Worm (Caenorhabditis elegans) whole organism, L3 larva: ENCODE results near the gene spp-14.
A peak's percentile ranks its signal among the peaks of the same experiment; 100 is the strongest.

Experiments used
- R02D3.7 ChIP-seq: fragments of 150-350 bp; optimal IDR thresholded peaks from 2 replicates; lab custom pipeline; 2014; ENCODE audit warnings: missing biosample characterization, missing genetic modification characterization
- ZK546.5 ChIP-seq: sonication (generic microtip); optimal IDR thresholded peaks from 2 replicates; lab custom pipeline; 2017; ENCODE audit warnings: missing biosample characterization, missing genetic modification characterization
- aly-2 ChIP-seq: fragments of 150-350 bp; optimal IDR thresholded peaks from 2 replicates; lab custom pipeline; 2014; ENCODE audit warnings: missing biosample characterization, missing genetic modification characterization
- ceh-16 ChIP-seq: sonication (generic microtip); optimal IDR thresholded peaks from 2 replicates; lab custom pipeline; 2017; ENCODE audit warnings: missing biosample characterization, missing genetic modification characterization
- ceh-82 ChIP-seq: fragments of 150-350 bp; optimal IDR thresholded peaks from 2 replicates; lab custom pipeline; 2014; ENCODE audit warnings: missing biosample characterization, missing genetic modification characterization
- ceh-9 ChIP-seq: sonication (generic microtip); optimal IDR thresholded peaks from 2 replicates; lab custom pipeline; 2018; ENCODE audit warnings: missing biosample characterization, missing genetic modification characterization
- egl-27 ChIP-seq: sonication (generic microtip); optimal IDR thresholded peaks from 4 replicates; lab custom pipeline; 2017; ENCODE audit warnings: missing biosample characterization, missing genetic modification reagents, missing genetic modification characterization
- egl-5 ChIP-seq: fragments of 150-350 bp; optimal IDR thresholded peaks from 2 replicates; lab custom pipeline; 2017; ENCODE audit warnings: missing biosample characterization, missing genetic modification reagents, missing genetic modification characterization, inconsistent platforms
- elt-1 ChIP-seq: fragments of 150-350 bp; optimal IDR thresholded peaks from 2 replicates; lab custom pipeline; 2014; ENCODE audit warnings: missing biosample characterization, missing genetic modification characterization
- elt-2 ChIP-seq: sonication (generic microtip); optimal IDR thresholded peaks from 2 replicates; lab custom pipeline; 2016; ENCODE audit warnings: missing genetic modification reagents, mild to moderate bottlenecking, missing genetic modification characterization, missing compliant biosample characterization
- elt-3 ChIP-seq, 3 experiments: fragments of 150-350 bp in 1 of 3; sonication (generic microtip) in 2 of 3; optimal IDR thresholded peaks; 2 replicates in 2 of 3; 4 replicates in 1 of 3; lab custom pipeline; 2014 to 2017; ENCODE audit warnings: missing biosample characterization in 3 of 3, missing genetic modification characterization in 3 of 3
- eor-1 ChIP-seq, 2 experiments: fragments of 150-350 bp; optimal IDR thresholded peaks; 2 replicates each; lab custom pipeline; 2014 to 2018; ENCODE audit warnings: missing biosample characterization in 2 of 2, missing genetic modification characterization in 2 of 2
- fkh-10 ChIP-seq: sonication (generic microtip); optimal IDR thresholded peaks from 2 replicates; lab custom pipeline; 2017; ENCODE audit warnings: missing biosample characterization, missing genetic modification reagents, missing genetic modification characterization
- fkh-2 ChIP-seq: fragments of 150-350 bp; optimal IDR thresholded peaks from 2 replicates; lab custom pipeline; 2014; ENCODE audit warnings: missing biosample characterization, missing genetic modification reagents, missing genetic modification characterization
- fos-1 ChIP-seq: fragments of 150-350 bp; optimal IDR thresholded peaks from 2 replicates; lab custom pipeline; 2014; ENCODE audit warnings: missing biosample characterization, missing genetic modification characterization
- hmg-11 ChIP-seq: sonication (generic microtip); optimal IDR thresholded peaks from 2 replicates; lab custom pipeline; 2016; ENCODE audit warnings: missing genetic modification characterization, missing compliant biosample characterization
- jun-1 ChIP-seq: fragments of 150-350 bp; optimal IDR thresholded peaks from 2 replicates; lab custom pipeline; 2014; ENCODE audit warnings: missing biosample characterization, missing genetic modification reagents, missing genetic modification characterization
- lin-39 ChIP-seq: fragments of 150-350 bp; optimal IDR thresholded peaks from 2 replicates; lab custom pipeline; 2018; ENCODE audit warnings: missing biosample characterization, missing genetic modification reagents, missing genetic modification characterization
- lsy-12 ChIP-seq: sonication (generic microtip); optimal IDR thresholded peaks from 2 replicates; lab custom pipeline; 2016; ENCODE audit warnings: mild to moderate bottlenecking, missing genetic modification characterization, missing compliant biosample characterization
- mdl-1 ChIP-seq: fragments of 150-350 bp; optimal IDR thresholded peaks from 2 replicates; lab custom pipeline; 2014; ENCODE audit warnings: missing biosample characterization, missing genetic modification characterization
- mml-1 ChIP-seq: fragments of 150-350 bp; sonication (generic microtip); optimal IDR thresholded peaks from 3 replicates; lab custom pipeline; 2014; ENCODE audit warnings: missing biosample characterization, missing genetic modification characterization
- nfya-1 ChIP-seq: sonication (generic microtip); optimal IDR thresholded peaks from 2 replicates; lab custom pipeline; 2017; ENCODE audit warnings: missing genetic modification characterization, mild to moderate bottlenecking, missing compliant biosample characterization, antibody characterized with exemption, moderate library complexity; ENCODE audit not compliant: insufficient read depth
- nhr-11 ChIP-seq: fragments of 150-350 bp; optimal IDR thresholded peaks from 2 replicates; lab custom pipeline; 2014; ENCODE audit warnings: missing biosample characterization, missing genetic modification characterization
- nhr-12 ChIP-seq: fragments of 150-350 bp; optimal IDR thresholded peaks from 2 replicates; lab custom pipeline; 2014; ENCODE audit warnings: missing biosample characterization, missing genetic modification characterization
- nhr-23 ChIP-seq: fragments of 150-350 bp; optimal IDR thresholded peaks from 2 replicates; lab custom pipeline; 2014; ENCODE audit warnings: missing biosample characterization, missing genetic modification reagents, missing genetic modification characterization
- nhr-237 ChIP-seq: fragments of 150-350 bp; optimal IDR thresholded peaks from 2 replicates; lab custom pipeline; 2014; ENCODE audit warnings: missing biosample characterization, missing genetic modification characterization
- nhr-25 ChIP-seq: sonication (generic microtip); optimal IDR thresholded peaks from 2 replicates; lab custom pipeline; 2017; ENCODE audit warnings: missing biosample characterization, missing genetic modification characterization
- nhr-43 ChIP-seq: sonication (generic microtip); optimal IDR thresholded peaks from 2 replicates; lab custom pipeline; 2016; ENCODE audit warnings: mild to moderate bottlenecking, missing genetic modification characterization, missing compliant biosample characterization; ENCODE audit not compliant: poor library complexity, severe bottlenecking
- nhr-67 ChIP-seq: fragments of 150-350 bp; optimal IDR thresholded peaks from 2 replicates; lab custom pipeline; 2014; ENCODE audit warnings: missing biosample characterization, missing genetic modification characterization
- nhr-76 ChIP-seq: fragments of 150-350 bp; sonication (generic microtip); optimal IDR thresholded peaks from 5 replicates; lab custom pipeline; 2014; ENCODE audit warnings: missing biosample characterization, missing genetic modification characterization
- pha-4 ChIP-seq: fragments of 150-350 bp; optimal IDR thresholded peaks from 2 replicates; lab custom pipeline; 2014; ENCODE audit warnings: missing biosample characterization, missing genetic modification reagents, missing genetic modification characterization
- pqm-1 ChIP-seq: fragments of 150-350 bp; optimal IDR thresholded peaks from 2 replicates; lab custom pipeline; 2017; ENCODE audit warnings: missing biosample characterization, missing genetic modification characterization, inconsistent platforms
- sea-2 ChIP-seq: fragments of 150-350 bp; sonication (generic microtip); optimal IDR thresholded peaks from 4 replicates; lab custom pipeline; 2014; ENCODE audit warnings: missing biosample characterization, missing genetic modification reagents, missing genetic modification characterization
- skn-1 ChIP-seq: fragments of 150-350 bp; optimal IDR thresholded peaks from 2 replicates; lab custom pipeline; 2014; ENCODE audit warnings: missing biosample characterization, missing genetic modification characterization
- snpc-4 ChIP-seq: fragments of 150-350 bp; optimal IDR thresholded peaks from 2 replicates; lab custom pipeline; 2014; ENCODE audit warnings: missing biosample characterization, missing genetic modification characterization
- tbx-2 ChIP-seq: sonication (generic microtip); optimal IDR thresholded peaks from 2 replicates; lab custom pipeline; 2016; ENCODE audit warnings: mild to moderate bottlenecking, missing genetic modification characterization, missing compliant biosample characterization
- unc-62 ChIP-seq: fragments of 150-350 bp; sonication (generic microtip); optimal IDR thresholded peaks from 4 replicates; lab custom pipeline; 2014; ENCODE audit warnings: missing biosample characterization, missing genetic modification reagents, missing genetic modification characterization
- ztf-11 ChIP-seq: fragments of 150-350 bp; optimal IDR thresholded peaks from 2 replicates; lab custom pipeline; 2014; ENCODE audit warnings: missing biosample characterization, missing genetic modification characterization
- ztf-4 ChIP-seq: fragments of 150-350 bp; optimal IDR thresholded peaks from 2 replicates; lab custom pipeline; 2014; ENCODE audit warnings: missing biosample characterization, missing genetic modification characterization

The spp-14 gene

ce11 chrX:7725615-7726014 is at the start of gene spp-14:
spp-14 (plus strand) TSS chrX:7725979.
- TF ChIP-seq pqm-1 (tag; lab: Kevin White, UChicago) (peak; percentile 97), elt-2 (tag; lab: Kevin White, UChicago) (peak; percentile 99), jun-1 (tag; lab: Kevin White, UChicago) (peak; percentile 77), elt-3 (tag; optimal IDR thresholded peaks at IDR 0.05; lab: Kevin White, UChicago) (no peak), pha-4 (tag; lab: Kevin White, UChicago) (peak; percentile 20), nhr-67 (tag; lab: Kevin White, UChicago) (no peak), skn-1 (tag; lab: Kevin White, UChicago) (peak; percentile 22), nhr-43 (tag; lab: Kevin White, UChicago) (no peak)

ce11 chrX:7678437-7679139 is 47.2 kb upstream of the spp-14 start:
- TF ChIP-seq skn-1 (tag; lab: Kevin White, UChicago): no peak
- no peak for TF ChIP-seq R02D3.7
- no peak for TF ChIP-seq ZK546.5 (tag; lab: Kevin White, UChicago)
- TF ChIP-seq fkh-10 (GFP tag; lab: Kevin White, UChicago): peak; percentile 24
- TF ChIP-seq nhr-11: no peak
- no peak for TF ChIP-seq elt-3 (tag; optimal IDR thresholded peaks at IDR 0.05; lab: Kevin White, UChicago)
- no peak for TF ChIP-seq egl-5 (tag; lab: Kevin White, UChicago)
- no peak for TF ChIP-seq nhr-76 (tag; lab: Kevin White, UChicago)
- no peak for TF ChIP-seq mdl-1 (tag; lab: Kevin White, UChicago)
- no peak for TF ChIP-seq ceh-82 (tag; lab: Kevin White, UChicago)
- TF ChIP-seq ceh-9: no peak
- TF ChIP-seq eor-1 (tag; optimal IDR thresholded peaks at IDR 0.05; lab: Kevin White, UChicago): no peak
- no peak for TF ChIP-seq mml-1 (tag; lab: Kevin White, UChicago)
- TF ChIP-seq snpc-4 (tag; lab: Kevin White, UChicago): peak; percentile 4
- peak; percentile 32 for TF ChIP-seq nfya-1
- no peak for TF ChIP-seq elt-1 (tag; lab: Kevin White, UChicago)
- no peak for TF ChIP-seq pha-4 (tag; lab: Kevin White, UChicago)
- TF ChIP-seq lsy-12: no peak
- TF ChIP-seq jun-1 (tag; lab: Kevin White, UChicago): no peak
- TF ChIP-seq nhr-237 (tag; lab: Kevin White, UChicago): no peak
- no peak for TF ChIP-seq fkh-2 (tag; lab: Kevin White, UChicago)
- peak; percentile 20 for TF ChIP-seq hmg-11 (tag; lab: Kevin White, UChicago)
- TF ChIP-seq tbx-2 (tag; lab: Kevin White, UChicago): no peak
- TF ChIP-seq nhr-67 (tag; lab: Kevin White, UChicago): no peak
- no peak for TF ChIP-seq ztf-11 (tag; lab: Kevin White, UChicago)
- no peak for TF ChIP-seq fos-1 (tag; lab: Kevin White, UChicago)
- TF ChIP-seq nhr-23 (tag; lab: Kevin White, UChicago): no peak
- no peak for TF ChIP-seq unc-62
- TF ChIP-seq elt-2 (tag; lab: Kevin White, UChicago): no peak
- no peak for TF ChIP-seq egl-27
- no peak for TF ChIP-seq nhr-12
- TF ChIP-seq ztf-4 (tag; lab: Kevin White, UChicago): no peak
- no peak for TF ChIP-seq aly-2 (tag; lab: Kevin White, UChicago)
- TF ChIP-seq nhr-25 (tag; lab: Kevin White, UChicago): no peak
- peak; percentile 77 for TF ChIP-seq lin-39
- TF ChIP-seq ceh-16 (tag; lab: Kevin White, UChicago): no peak

- TF ChIP-seq fkh-10 (GFP tag; lab: Kevin White, UChicago) (peak; percentile 32), nhr-67 (tag; lab: Kevin White, UChicago) (no peak), unc-62 (no peak), nhr-237 (tag; lab: Kevin White, UChicago) (no peak), sea-2 (GFP tag; lab: Kevin White, UChicago) (no peak)
Measured at ce11 chrX:7679835-7680234, 45.9 kb upstream of the spp-14 start.
